Worm (Caenorhabditis elegans) whole organism, L2 larva: Measurements from ENCODE around the gene C16D2.1.

Source experiments
- egl-27 ChIP-seq: sonication (generic microtip); optimal IDR thresholded peaks from 3 replicates; lab custom pipeline; 2017; ENCODE audit warnings: missing biosample characterization, missing genetic modification reagents, missing genetic modification characterization
- elt-1 ChIP-seq: fragments of 150-350 bp; optimal IDR thresholded peaks from 2 replicates; lab custom pipeline; 2014; ENCODE audit warnings: missing biosample characterization, missing genetic modification characterization
- lin-39 ChIP-seq: fragments of 150-350 bp; optimal IDR thresholded peaks from 2 replicates; lab custom pipeline; 2014; ENCODE audit warnings: missing biosample characterization, missing genetic modification reagents, missing genetic modification characterization
- lsy-2 ChIP-seq, 2 experiments: fragments of 150-350 bp in 1 of 2; sonication (generic microtip) in 1 of 2; optimal IDR thresholded peaks; 2 replicates each; lab custom pipeline; 2014 to 2017; ENCODE audit warnings: missing biosample characterization in 2 of 2, missing genetic modification characterization in 2 of 2
- nhr-12 ChIP-seq: fragments of 150-350 bp; optimal IDR thresholded peaks from 2 replicates; lab custom pipeline; 2014; ENCODE audit warnings: missing biosample characterization, missing genetic modification characterization
- nhr-77 ChIP-seq: fragments of 150-350 bp; optimal IDR thresholded peaks from 2 replicates; lab custom pipeline; 2014; ENCODE audit warnings: missing biosample characterization, missing genetic modification characterization
- peb-1 ChIP-seq: fragments of 150-350 bp; optimal IDR thresholded peaks from 2 replicates; lab custom pipeline; 2014; ENCODE audit warnings: missing biosample characterization, missing genetic modification characterization
- unc-62 ChIP-seq: fragments of 150-350 bp; optimal IDR thresholded peaks from 2 replicates; lab custom pipeline; 2014; ENCODE audit warnings: missing biosample characterization, missing genetic modification reagents, missing genetic modification characterization
- ztf-11 ChIP-seq: sonication (generic microtip); optimal IDR thresholded peaks from 2 replicates; lab custom pipeline; 2017; ENCODE audit warnings: missing biosample characterization, missing genetic modification characterization

DNA sequence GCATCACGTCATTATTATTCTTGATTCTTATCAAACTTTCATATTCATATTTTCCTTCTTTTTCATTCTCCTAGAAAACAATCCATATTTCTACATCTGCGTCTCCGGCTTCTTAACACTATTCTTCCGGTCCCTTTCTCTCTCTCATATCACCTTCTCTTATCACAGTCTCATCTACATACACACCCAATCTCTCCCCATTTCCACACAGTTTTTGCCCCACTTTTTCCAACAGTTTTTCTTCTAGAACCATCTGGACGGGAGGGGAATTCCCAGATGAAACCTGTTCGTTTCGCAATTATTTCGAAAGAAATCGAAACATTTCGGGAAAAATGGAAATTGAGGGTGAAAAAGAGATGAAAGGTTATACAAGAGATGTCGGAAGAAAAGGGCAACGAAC lies 3.3 kb upstream of the C16D2.1 start:
- TF ChIP-seq elt-1 (no peak), ztf-11 (tag; lab: Kevin White, UChicago) (no peak), lsy-2 (tag; optimal IDR thresholded peaks at IDR 0.05; lab: Kevin White, UChicago) (peak in 1 of 2 experiments; percentile 47), peb-1 (tag; lab: Kevin White, UChicago) (no peak), nhr-77 (tag; lab: Kevin White, UChicago) (no peak), nhr-12 (no peak), unc-62 (no peak), egl-27 (tag; lab: Kevin White, UChicago) (peak; percentile 63), lin-39 (tag; lab: Kevin White, UChicago) (no peak)
